Worm (Caenorhabditis elegans) whole organism, mixed stage, embryonic: ENCODE data around the gene Y54F10BM.3.
"Not testable (repeated sequence)": the region's sequence is repeated elsewhere in the genome, so short reads cannot be mapped to it uniquely, and the experiment has no call there.

Experiments
- unc-62 ChIP-seq: fragments of 150-350 bp; optimal IDR thresholded peaks from 2 replicates; lab custom pipeline; 2014; ENCODE audit warnings: missing biosample characterization, missing genetic modification reagents, missing genetic modification characterization
- ztf-11 ChIP-seq: fragments of 150-350 bp; optimal IDR thresholded peaks from 2 replicates; lab custom pipeline; 2014; ENCODE audit warnings: missing biosample characterization, missing genetic modification characterization

DNA sequence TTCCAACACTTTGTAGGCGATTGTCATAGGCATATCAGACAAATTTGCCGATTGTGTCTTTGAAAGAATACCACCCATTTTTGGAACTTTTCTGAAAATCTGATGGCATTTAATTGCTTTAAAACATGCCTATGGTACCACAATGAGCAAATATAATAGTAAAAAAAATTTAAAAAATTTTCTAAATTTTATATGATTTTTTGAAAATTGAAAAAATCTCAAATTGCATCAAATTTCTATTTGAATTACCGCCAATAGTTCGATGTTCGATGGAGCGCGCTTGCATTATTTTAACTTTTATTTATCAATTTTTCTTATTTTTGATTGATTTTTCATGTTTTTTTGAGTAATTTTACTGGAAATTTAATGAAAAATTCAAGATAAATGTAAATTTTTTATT is 20.5 kb upstream of the Y54F10BM.3 start, which contains the start of gene fbxa-42:
- not testable (repeated sequence) for TF ChIP-seq ztf-11 (tag; lab: Kevin White, UChicago); unc-62 (GFP tag; lab: Kevin White, UChicago)
